Worm (Caenorhabditis elegans) whole organism, late embryonic: ENCODE data around the gene T16G1.7.

ENCODE experiments used
- Y22D7AL.16 ChIP-seq: sonication (generic microtip); optimal IDR thresholded peaks from 2 replicates; lab custom pipeline; 2016; ENCODE audit warnings: missing genetic modification characterization, missing compliant biosample characterization
- ceh-34 ChIP-seq: sonication (generic microtip); optimal IDR thresholded peaks from 2 replicates; lab custom pipeline; 2016; ENCODE audit warnings: mild to moderate bottlenecking, missing genetic modification characterization, missing compliant biosample characterization
- dve-1 ChIP-seq: sonication (generic microtip); optimal IDR thresholded peaks from 2 replicates; lab custom pipeline; 2017; ENCODE audit warnings: antibody characterized with exemption, mild to moderate bottlenecking, missing genetic modification characterization, missing compliant biosample characterization
- elt-2 ChIP-seq: sonication (generic microtip); optimal IDR thresholded peaks from 2 replicates; lab custom pipeline; 2016; ENCODE audit warnings: missing genetic modification reagents, missing genetic modification characterization, missing compliant biosample characterization
- ets-4 ChIP-seq: sonication (generic microtip); optimal IDR thresholded peaks from 2 replicates; lab custom pipeline; 2016; ENCODE audit warnings: missing genetic modification characterization, missing compliant biosample characterization
- gmeb-2 ChIP-seq: sonication (generic microtip); optimal IDR thresholded peaks from 2 replicates; lab custom pipeline; 2016; ENCODE audit warnings: missing genetic modification characterization, inconsistent platforms, missing compliant biosample characterization
- hlh-6 ChIP-seq: sonication (generic microtip); optimal IDR thresholded peaks from 2 replicates; lab custom pipeline; 2016; ENCODE audit warnings: missing genotype, missing genetic modification characterization, missing compliant biosample characterization
- nfya-1 ChIP-seq: sonication (generic microtip); optimal IDR thresholded peaks from 2 replicates; lab custom pipeline; 2017; ENCODE audit warnings: missing genetic modification characterization, mild to moderate bottlenecking, missing compliant biosample characterization, antibody characterized with exemption, moderate library complexity
- pros-1 ChIP-seq: fragments of 150-350 bp; optimal IDR thresholded peaks from 2 replicates; lab custom pipeline; 2014; ENCODE audit warnings: missing biosample characterization, missing genetic modification reagents, missing genetic modification characterization
- syd-9 ChIP-seq: sonication (generic microtip); optimal IDR thresholded peaks from 2 replicates; lab custom pipeline; 2016; ENCODE audit warnings: mild to moderate bottlenecking, missing genetic modification characterization, moderate library complexity, missing compliant biosample characterization
- tbx-2 ChIP-seq: sonication (generic microtip); optimal IDR thresholded peaks from 2 replicates; lab custom pipeline; 2016; ENCODE audit warnings: missing genetic modification characterization, missing compliant biosample characterization

ce11 chrV:12974047-12974446 is 39.1 kb upstream of the T16G1.7 start:
- TF ChIP-seq tbx-2 (tag; lab: Kevin White, UChicago) (no peak), dve-1 (tag; lab: Kevin White, UChicago) (no peak), gmeb-2 (no peak), hlh-6 (tag; lab: Kevin White, UChicago) (no peak), syd-9 (no peak), elt-2 (no peak), ceh-34 (no peak), Y22D7AL.16 (tag; lab: Kevin White, UChicago) (no peak), pros-1 (tag; lab: Kevin White, UChicago) (no peak), ets-4 (tag; lab: Kevin White, UChicago) (no peak), nfya-1 (tag; lab: Kevin White, UChicago) (no peak)
